Worm (Caenorhabditis elegans): ENCODE results near the gene ZK643.6.

ce11 chrIII:8988544-8988943 is 28.0 kb upstream of the ZK643.6 start:
- TF ChIP-seq daf-19 (GFP tag; conservative IDR thresholded peaks at IDR 0.05) (no peak), ztf-7 (tag; optimal IDR thresholded peaks at IDR 0.05) (no peak), lsy-2 (tag; optimal IDR thresholded peaks at IDR 0.05) (no peak), lin-15B (tag; optimal IDR thresholded peaks at IDR 0.05) (no peak), ceh-44 (GFP tag; IDR thresholded peaks at IDR 0.05) (no peak), aly-2 (tag; optimal IDR thresholded peaks at IDR 0.05) (no peak), lin-13 (GFP tag; optimal IDR thresholded peaks at IDR 0.05) (no peak), ztf-11 (tag; optimal IDR thresholded peaks at IDR 0.05) (no peak), nhr-25 (tag; optimal IDR thresholded peaks at IDR 0.05; ENCODE audit: borderline replicate concordance, insufficient read depth) (no peak), ZK337.2 (GFP tag; IDR thresholded peaks at IDR 0.05) (no peak), nhr-10 (tag; optimal IDR thresholded peaks at IDR 0.05) (no peak)

All from whole organism, L4 larva.